Worm (Caenorhabditis elegans) whole organism, L1 larva: ENCODE data around the gene C06A12.19.

ENCODE experiments used
- aha-1 ChIP-seq: fragments of 150-350 bp; optimal IDR thresholded peaks from 2 replicates; lab custom pipeline; 2014; ENCODE audit warnings: missing biosample characterization, missing genetic modification characterization
- ceh-82 ChIP-seq, 3 experiments: fragments of 150-350 bp in 1 of 3; sonication (generic microtip) in 2 of 3; optimal IDR thresholded peaks; 2 replicates each; lab custom pipeline; 2014 to 2017; ENCODE audit warnings: missing biosample characterization in 3 of 3, missing genetic modification characterization in 3 of 3
- hpl-2 ChIP-seq: fragments of 150-350 bp; optimal IDR thresholded peaks from 2 replicates; lab custom pipeline; 2014; ENCODE audit warnings: missing biosample characterization, missing genetic modification reagents, missing genetic modification characterization
- lin-39 ChIP-seq: fragments of 150-350 bp; optimal IDR thresholded peaks from 2 replicates; lab custom pipeline; 2014; ENCODE audit warnings: missing biosample characterization, missing genetic modification reagents, missing genetic modification characterization
- mdl-1 ChIP-seq, 2 experiments: fragments of 150-350 bp; optimal IDR thresholded peaks; 2 replicates each; lab custom pipeline; 2014 to 2017; ENCODE audit warnings: missing biosample characterization in 2 of 2, missing genetic modification characterization in 2 of 2, inconsistent platforms in 1 of 2
- nhr-12 ChIP-seq: sonication (generic microtip); optimal IDR thresholded peaks from 2 replicates; lab custom pipeline; 2017; ENCODE audit warnings: missing biosample characterization, missing genetic modification characterization
- pqm-1 ChIP-seq: sonication (generic microtip); optimal IDR thresholded peaks from 3 replicates; lab custom pipeline; 2017; ENCODE audit warnings: missing biosample characterization, missing genetic modification characterization
- unc-62 ChIP-seq: fragments of 150-350 bp; optimal IDR thresholded peaks from 2 replicates; lab custom pipeline; 2014; ENCODE audit warnings: missing biosample characterization, missing genetic modification reagents, missing genetic modification characterization
- zag-1 ChIP-seq: fragments of 150-350 bp; optimal IDR thresholded peaks from 2 replicates; lab custom pipeline; 2014; ENCODE audit warnings: missing biosample characterization, missing genetic modification characterization

- no peak for TF ChIP-seq nhr-12 (tag; lab: Kevin White, UChicago)
- TF ChIP-seq lin-39 (tag; lab: Kevin White, UChicago): no peak
- no peak for TF ChIP-seq unc-62
- no peak for TF ChIP-seq aha-1 (tag; lab: Kevin White, UChicago)
- no peak for TF ChIP-seq mdl-1 (tag; optimal IDR thresholded peaks at IDR 0.05; lab: Kevin White, UChicago)
- TF ChIP-seq hpl-2 (GFP tag; lab: Kevin White, UChicago): no peak
- no peak for TF ChIP-seq zag-1 (tag; lab: Kevin White, UChicago)
- TF ChIP-seq pqm-1 (tag; lab: Kevin White, UChicago): no peak
- TF ChIP-seq ceh-82 (tag; optimal IDR thresholded peaks at IDR 0.05; lab: Kevin White, UChicago): no peak
These were observed 7.6 kb downstream of the C06A12.19 start for ce11 chrIV:17432223-17432826.
